Worm (Caenorhabditis elegans): Measurements from ENCODE around the gene F01D5.8.

ce11 chrII:13997989-13998388, 12.5 kb upstream of the F01D5.8 start:
- TF ChIP-seq ama-1 (optimal IDR thresholded peaks at IDR 0.05) (no peak), tbx-37 (GFP tag; conservative IDR thresholded peaks at IDR 0.05) (no peak), F13C5.2 (tag; optimal IDR thresholded peaks at IDR 0.05) (no peak), hnd-1 (tag; optimal IDR thresholded peaks at IDR 0.05) (no peak), scrt-1 (GFP tag; IDR thresholded peaks at IDR 0.05) (no peak), pes-1 (GFP tag; IDR thresholded peaks at IDR 0.05) (no peak), ets-7 (tag; optimal IDR thresholded peaks at IDR 0.05) (no peak), ceh-13 (GFP tag; optimal IDR thresholded peaks at IDR 0.05) (no peak), flt-1 (GFP tag; IDR thresholded peaks at IDR 0.05) (no peak), B0310.2 (tag; optimal IDR thresholded peaks at IDR 0.05) (no peak), tbx-11 (GFP tag; IDR thresholded peaks at IDR 0.05) (no peak)

All from whole organism, early embryonic.